Fruit fly (Drosophila melanogaster): ENCODE measurements around the gene tgo.

DNA sequence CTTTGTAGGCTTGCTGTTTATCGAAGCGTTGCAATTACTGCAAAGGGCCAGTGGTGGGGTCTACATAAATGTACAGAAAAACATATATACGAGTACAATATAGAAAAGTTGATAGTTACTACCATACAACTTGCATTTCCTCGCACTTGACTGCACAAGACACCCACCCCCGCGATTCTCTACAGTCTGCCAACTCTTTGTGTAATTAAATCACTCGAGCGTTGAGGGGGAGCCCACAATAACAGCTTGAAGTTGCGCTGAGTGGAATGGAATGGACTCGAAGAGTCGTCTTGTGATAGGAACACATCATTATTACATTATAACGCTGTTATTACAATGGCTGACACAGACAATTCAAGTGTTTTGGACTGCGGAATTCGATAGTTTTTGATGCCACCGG, 9.6 kb upstream of the tgo start:
- TF ChIP-seq CG8478 (optimal IDR thresholded peaks at IDR 0.05) (no peak), usp (GFP tag; optimal IDR thresholded peaks at IDR 0.05) (no peak), pan (optimal IDR thresholded peaks at IDR 0.05) (no peak), psq (optimal IDR thresholded peaks at IDR 0.05) (no peak), Dll (optimal IDR thresholded peaks at IDR 0.05) (no peak), EcR (GFP tag; optimal IDR thresholded peaks at IDR 0.05) (no peak)

Measured in whole organism.